Fruit fly (Drosophila melanogaster): ENCODE measurements around the gene CG43449.

dm6 chr3R:11115606-11116005 lies 27.4 kb downstream of the CG43449 start, which contains the start of gene SdhCL:
- no peak for TF ChIP-seq ovo (GFP tag; optimal IDR thresholded peaks at IDR 0.05)
- TF ChIP-seq kay (GFP tag; ENCODE audit: borderline replicate concordance) = no peak
- no peak for TF ChIP-seq CG14711 (tag; optimal IDR thresholded peaks at IDR 0.05)
- no peak for TF ChIP-seq cnc (optimal IDR thresholded peaks at IDR 0.05)
- TF ChIP-seq CG12768 (GFP tag; optimal IDR thresholded peaks at IDR 0.05) = no peak
- no peak for TF ChIP-seq CG7045 (GFP tag; optimal IDR thresholded peaks at IDR 0.05)
- no peak for TF ChIP-seq CG11617 (GFP tag; optimal IDR thresholded peaks at IDR 0.05)
- no peak for TF ChIP-seq CG7101 (tag; optimal IDR thresholded peaks at IDR 0.05)
- TF ChIP-seq CG5204 (GFP tag; optimal IDR thresholded peaks at IDR 0.05) = no peak
- TF ChIP-seq cic (GFP tag; optimal IDR thresholded peaks at IDR 0.05) = no peak
- TF ChIP-seq pad (GFP tag; optimal IDR thresholded peaks at IDR 0.05) = no peak
- no peak for TF ChIP-seq Mnt (GFP tag; optimal IDR thresholded peaks at IDR 0.05)
- TF ChIP-seq toe (GFP tag; optimal IDR thresholded peaks at IDR 0.05) = no peak
- TF ChIP-seq CG33017 (tag; optimal IDR thresholded peaks at IDR 0.05) = no peak
